Worm (Caenorhabditis elegans) whole organism, L3 larva: Measurements from ENCODE around the gene srw-98.

Source experiments
- ceh-82 ChIP-seq: fragments of 150-350 bp; optimal IDR thresholded peaks from 2 replicates; lab custom pipeline; 2014; ENCODE audit warnings: missing biosample characterization, missing genetic modification characterization
- egl-5 ChIP-seq: fragments of 150-350 bp; optimal IDR thresholded peaks from 2 replicates; lab custom pipeline; 2017; ENCODE audit warnings: missing biosample characterization, missing genetic modification reagents, missing genetic modification characterization, inconsistent platforms
- fkh-10 ChIP-seq: sonication (generic microtip); optimal IDR thresholded peaks from 2 replicates; lab custom pipeline; 2017; ENCODE audit warnings: missing biosample characterization, missing genetic modification reagents, missing genetic modification characterization
- nhr-76 ChIP-seq: fragments of 150-350 bp; sonication (generic microtip); optimal IDR thresholded peaks from 5 replicates; lab custom pipeline; 2014; ENCODE audit warnings: missing biosample characterization, missing genetic modification characterization
- pqm-1 ChIP-seq: fragments of 150-350 bp; optimal IDR thresholded peaks from 2 replicates; lab custom pipeline; 2017; ENCODE audit warnings: missing biosample characterization, missing genetic modification characterization, inconsistent platforms
- snpc-4 ChIP-seq: fragments of 150-350 bp; optimal IDR thresholded peaks from 2 replicates; lab custom pipeline; 2014; ENCODE audit warnings: missing biosample characterization, missing genetic modification characterization

DNA sequence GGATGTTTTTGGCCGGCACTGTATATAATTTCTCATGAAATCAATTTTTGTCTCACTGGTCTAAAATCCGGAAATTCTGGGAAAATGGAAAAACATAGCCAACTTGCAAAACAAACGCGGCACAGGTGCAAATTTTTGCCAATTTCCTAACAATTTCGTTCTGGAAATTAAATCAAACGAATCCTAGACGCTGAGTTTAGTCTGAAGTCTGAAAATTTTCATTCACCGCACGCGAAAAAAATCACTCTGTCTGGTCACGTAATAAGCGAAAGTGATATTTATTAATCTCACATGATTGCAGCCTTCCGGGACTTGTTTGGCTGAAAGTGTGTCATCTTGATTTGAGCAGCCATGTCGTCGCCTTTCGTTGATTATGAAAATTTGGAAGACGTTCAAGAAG, 38.8 kb upstream of the srw-98 start, which contains the start of gene srw-103:
- TF ChIP-seq fkh-10 (no peak), ceh-82 (no peak), pqm-1 (no peak), egl-5 (tag; lab: Kevin White, UChicago) (no peak), snpc-4 (tag; lab: Kevin White, UChicago) (no peak), nhr-76 (tag; lab: Kevin White, UChicago) (no peak)
